Worm (Caenorhabditis elegans) whole organism, L1 larva: ENCODE results near the gene VB0395L.1.
A peak's percentile ranks its signal among the peaks of the same experiment; 100 is the strongest.

ENCODE experiments used
- C04F5.9 ChIP-seq: sonication (generic microtip); optimal IDR thresholded peaks from 2 replicates; lab custom pipeline; 2016; ENCODE audit warnings: missing genetic modification characterization, missing compliant biosample characterization
- C34B4.2 ChIP-seq: sonication (generic microtip); optimal IDR thresholded peaks from 2 replicates; lab custom pipeline; 2017; ENCODE audit warnings: mild to moderate bottlenecking, missing genetic modification characterization, missing compliant biosample characterization
- Y116A8C.19 ChIP-seq: sonication (generic microtip); optimal IDR thresholded peaks from 2 replicates; lab custom pipeline; 2016; ENCODE audit warnings: missing compliant biosample characterization, missing genetic modification characterization, borderline replicate concordance
- aha-1 ChIP-seq: fragments of 150-350 bp; optimal IDR thresholded peaks from 2 replicates; lab custom pipeline; 2014; ENCODE audit warnings: missing biosample characterization, missing genetic modification characterization
- aly-2 ChIP-seq: fragments of 150-350 bp; optimal IDR thresholded peaks from 2 replicates; lab custom pipeline; 2014; ENCODE audit warnings: missing biosample characterization, missing genetic modification characterization
- ama-1 ChIP-seq: fragments of 150-350 bp; optimal IDR thresholded peaks from 2 replicates; lab custom pipeline; 2014
- blmp-1 ChIP-seq: fragments of 150-350 bp; optimal IDR thresholded peaks from 2 replicates; lab custom pipeline; 2014; ENCODE audit warnings: missing biosample characterization, missing genetic modification characterization
- ceh-63 ChIP-seq: fragments of 200-800 bp; sonication (Bioruptor generic); optimal IDR thresholded peaks from 2 replicates; lab custom pipeline; 2018; ENCODE audit warnings: mild to moderate bottlenecking, missing genetic modification characterization, missing compliant biosample characterization
- ceh-8 ChIP-seq: fragments of 200-800 bp; sonication (Bioruptor generic); optimal IDR thresholded peaks from 2 replicates; lab custom pipeline; 2018; ENCODE audit warnings: mild to moderate bottlenecking, missing genetic modification characterization, moderate library complexity, missing compliant biosample characterization
- ceh-82 ChIP-seq, 3 experiments: fragments of 150-350 bp in 1 of 3; sonication (generic microtip) in 2 of 3; optimal IDR thresholded peaks; 2 replicates each; lab custom pipeline; 2014 to 2017; ENCODE audit warnings: missing biosample characterization in 3 of 3, missing genetic modification characterization in 3 of 3
- dpl-1 ChIP-seq, 3 experiments: fragments of 150-350 bp in 2 of 3; sonication (generic microtip) in 1 of 3; optimal IDR thresholded peaks; 2 replicates each; lab custom pipeline; 2014 to 2017; ENCODE audit warnings: missing biosample characterization in 3 of 3, missing genetic modification characterization in 3 of 3, missing genetic modification reagents in 3 of 3
- dsc-1 ChIP-seq: sonication (generic microtip); optimal IDR thresholded peaks from 2 replicates; lab custom pipeline; 2016; ENCODE audit warnings: mild to moderate bottlenecking, missing genetic modification characterization, missing compliant biosample characterization
- efl-3 ChIP-seq: fragments of 200-800 bp; sonication (Bioruptor generic); optimal IDR thresholded peaks from 2 replicates; lab custom pipeline; 2018; ENCODE audit warnings: mild to moderate bottlenecking, missing genetic modification characterization, missing compliant biosample characterization
- egl-27 ChIP-seq, 2 experiments: fragments of 150-350 bp in 1 of 2; sonication (generic microtip); optimal IDR thresholded peaks; 3 replicates each; lab custom pipeline; 2017 to 2018; ENCODE audit warnings: missing biosample characterization in 2 of 2, missing genetic modification characterization in 2 of 2, missing genetic modification reagents in 2 of 2
- elt-2 ChIP-seq: sonication (generic microtip); optimal IDR thresholded peaks from 2 replicates; lab custom pipeline; 2016; ENCODE audit warnings: missing genetic modification characterization, mild to moderate bottlenecking, inconsistent platforms, missing compliant biosample characterization, missing genetic modification reagents
- elt-3 ChIP-seq, 6 experiments: fragments of 150-350 bp in 1 of 6; sonication (generic microtip); optimal IDR thresholded peaks; 2 replicates each; lab custom pipeline; 2017 to 2018; ENCODE audit warnings: missing biosample characterization in 6 of 6, missing genetic modification characterization in 6 of 6, inconsistent platforms in 1 of 6
- fkh-10 ChIP-seq: sonication (generic microtip); optimal IDR thresholded peaks from 2 replicates; lab custom pipeline; 2017; ENCODE audit warnings: missing biosample characterization, missing genetic modification reagents, missing genetic modification characterization
- fos-1 ChIP-seq: fragments of 150-350 bp; optimal IDR thresholded peaks from 2 replicates; lab custom pipeline; 2014; ENCODE audit warnings: missing biosample characterization, missing genetic modification characterization
- grh-1 ChIP-seq: fragments of 200-800 bp; sonication (Bioruptor generic); IDR thresholded peaks from 2 replicates; pipeline ENCODE4 v1.3.6; 2022; ENCODE audit warnings: missing genetic modification reagents, missing genetic modification characterization, missing compliant biosample characterization
- hlh-4 ChIP-seq: sonication (generic microtip); optimal IDR thresholded peaks from 2 replicates; lab custom pipeline; 2016; ENCODE audit warnings: mild to moderate bottlenecking, missing genetic modification characterization, missing compliant biosample characterization
- hpl-2 ChIP-seq: fragments of 150-350 bp; optimal IDR thresholded peaks from 2 replicates; lab custom pipeline; 2014; ENCODE audit warnings: missing biosample characterization, missing genetic modification reagents, missing genetic modification characterization
- irx-1 ChIP-seq: sonication (generic microtip); optimal IDR thresholded peaks from 2 replicates; lab custom pipeline; 2016; ENCODE audit warnings: missing genetic modification characterization, missing compliant biosample characterization
- isw-1 ChIP-seq: fragments of 200-800 bp; sonication (Bioruptor generic); IDR thresholded peaks from 2 replicates; pipeline ENCODE4 v1.3.6; 2022; ENCODE audit warnings: missing genetic modification characterization, missing compliant biosample characterization
- lin-13 ChIP-seq: fragments of 150-350 bp; optimal IDR thresholded peaks from 2 replicates; lab custom pipeline; 2014; ENCODE audit warnings: missing biosample characterization, missing genetic modification reagents, missing genetic modification characterization
- lin-14 ChIP-seq: fragments of 200-800 bp; sonication (Bioruptor generic); optimal IDR thresholded peaks from 2 replicates; lab custom pipeline; 2018; ENCODE audit warnings: mild to moderate bottlenecking, missing genetic modification characterization, moderate library complexity, missing compliant biosample characterization
- lin-35 ChIP-seq, 2 experiments: fragments of 150-350 bp; optimal IDR thresholded peaks; 2 replicates each; lab custom pipeline; 2014; ENCODE audit warnings: missing biosample characterization in 2 of 2, missing genetic modification characterization in 2 of 2, missing genetic modification reagents in 2 of 2
- lin-39 ChIP-seq: fragments of 150-350 bp; optimal IDR thresholded peaks from 2 replicates; lab custom pipeline; 2014; ENCODE audit warnings: missing biosample characterization, missing genetic modification reagents, missing genetic modification characterization
- lir-3 ChIP-seq: sonication (generic microtip); optimal IDR thresholded peaks from 2 replicates; lab custom pipeline; 2016; ENCODE audit warnings: mild to moderate bottlenecking, missing genetic modification characterization, moderate library complexity, missing compliant biosample characterization; ENCODE audit not compliant: poor library complexity
- mef-2 ChIP-seq: fragments of 150-350 bp; optimal IDR thresholded peaks from 2 replicates; lab custom pipeline; 2014; ENCODE audit warnings: missing biosample characterization, missing genetic modification characterization
- nhr-237 ChIP-seq: fragments of 150-350 bp; optimal IDR thresholded peaks from 2 replicates; lab custom pipeline; 2014; ENCODE audit warnings: missing biosample characterization, missing genetic modification characterization
- nhr-71 ChIP-seq: sonication (generic microtip); optimal IDR thresholded peaks from 2 replicates; lab custom pipeline; 2016; ENCODE audit warnings: mild to moderate bottlenecking, missing genetic modification characterization, moderate library complexity, missing compliant biosample characterization
- nhr-76 ChIP-seq: sonication (generic microtip); optimal IDR thresholded peaks from 2 replicates; lab custom pipeline; 2017; ENCODE audit warnings: missing biosample characterization, missing genetic modification characterization
- nhr-77 ChIP-seq: fragments of 150-350 bp; optimal IDR thresholded peaks from 2 replicates; lab custom pipeline; 2014; ENCODE audit warnings: missing biosample characterization, missing genetic modification characterization
- nhr-84 ChIP-seq: sonication (generic microtip); optimal IDR thresholded peaks from 2 replicates; lab custom pipeline; 2017; ENCODE audit warnings: missing biosample characterization, missing genetic modification characterization
- nhr-90 ChIP-seq: sonication (generic microtip); optimal IDR thresholded peaks from 2 replicates; lab custom pipeline; 2016; ENCODE audit warnings: mild to moderate bottlenecking, missing genetic modification characterization, missing compliant biosample characterization; ENCODE audit not compliant: poor library complexity
- pag-3 ChIP-seq: sonication (generic microtip); optimal IDR thresholded peaks from 2 replicates; lab custom pipeline; 2017; ENCODE audit warnings: missing genetic modification characterization, mild to moderate bottlenecking, missing compliant biosample characterization, antibody characterized with exemption, borderline replicate concordance; ENCODE audit not compliant: insufficient read depth
- pqm-1 ChIP-seq: sonication (generic microtip); optimal IDR thresholded peaks from 3 replicates; lab custom pipeline; 2017; ENCODE audit warnings: missing biosample characterization, missing genetic modification characterization
- skn-1 ChIP-seq: fragments of 150-350 bp; optimal IDR thresholded peaks from 2 replicates; lab custom pipeline; 2014; ENCODE audit warnings: missing biosample characterization, missing genetic modification characterization
- snpc-4 ChIP-seq: fragments of 150-350 bp; optimal IDR thresholded peaks from 2 replicates; lab custom pipeline; 2014; ENCODE audit warnings: missing biosample characterization, missing genetic modification characterization
- snu-23 ChIP-seq: sonication (generic microtip); optimal IDR thresholded peaks from 2 replicates; lab custom pipeline; 2016; ENCODE audit warnings: missing genetic modification characterization, missing compliant biosample characterization
- sox-4 ChIP-seq: sonication (generic microtip); optimal IDR thresholded peaks from 2 replicates; lab custom pipeline; 2016; ENCODE audit warnings: missing genetic modification characterization, missing compliant biosample characterization
- sptf-1 ChIP-seq: fragments of 150-350 bp; optimal IDR thresholded peaks from 2 replicates; lab custom pipeline; 2014; ENCODE audit warnings: missing biosample characterization, missing genetic modification characterization
- sup-37 ChIP-seq: fragments of 200-800 bp; sonication (Bioruptor generic); optimal IDR thresholded peaks from 2 replicates; lab custom pipeline; 2018; ENCODE audit warnings: mild to moderate bottlenecking, missing genetic modification characterization, missing compliant biosample characterization
- tlp-1 ChIP-seq: fragments of 150-350 bp; optimal IDR thresholded peaks from 2 replicates; lab custom pipeline; 2014; ENCODE audit warnings: missing biosample characterization, missing genetic modification characterization
- unc-30 ChIP-seq: sonication (generic microtip); optimal IDR thresholded peaks from 2 replicates; lab custom pipeline; 2017; ENCODE audit warnings: missing biosample characterization, missing genetic modification characterization
- unc-62 ChIP-seq: fragments of 150-350 bp; optimal IDR thresholded peaks from 2 replicates; lab custom pipeline; 2014; ENCODE audit warnings: missing biosample characterization, missing genetic modification reagents, missing genetic modification characterization
- vab-15 ChIP-seq: sonication (generic microtip); optimal IDR thresholded peaks from 2 replicates; lab custom pipeline; 2017; ENCODE audit warnings: missing genotype, mild to moderate bottlenecking, missing genetic modification characterization, missing compliant biosample characterization
- xbp-1 ChIP-seq: sonication (generic microtip); optimal IDR thresholded peaks from 2 replicates; lab custom pipeline; 2016; ENCODE audit warnings: missing genetic modification characterization, missing compliant biosample characterization
- zag-1 ChIP-seq: fragments of 150-350 bp; optimal IDR thresholded peaks from 2 replicates; lab custom pipeline; 2014; ENCODE audit warnings: missing biosample characterization, missing genetic modification characterization
- ztf-11 ChIP-seq, 2 experiments: sonication (generic microtip); optimal IDR thresholded peaks; 2 replicates each; lab custom pipeline; 2016 to 2017; ENCODE audit warnings: missing genetic modification characterization in 2 of 2, missing biosample characterization in 1 of 2, missing compliant biosample characterization in 1 of 2
- ztf-4 ChIP-seq: fragments of 150-350 bp; optimal IDR thresholded peaks from 2 replicates; lab custom pipeline; 2014; ENCODE audit warnings: missing biosample characterization, missing genetic modification characterization

VB0395L.1 gene

DNA sequence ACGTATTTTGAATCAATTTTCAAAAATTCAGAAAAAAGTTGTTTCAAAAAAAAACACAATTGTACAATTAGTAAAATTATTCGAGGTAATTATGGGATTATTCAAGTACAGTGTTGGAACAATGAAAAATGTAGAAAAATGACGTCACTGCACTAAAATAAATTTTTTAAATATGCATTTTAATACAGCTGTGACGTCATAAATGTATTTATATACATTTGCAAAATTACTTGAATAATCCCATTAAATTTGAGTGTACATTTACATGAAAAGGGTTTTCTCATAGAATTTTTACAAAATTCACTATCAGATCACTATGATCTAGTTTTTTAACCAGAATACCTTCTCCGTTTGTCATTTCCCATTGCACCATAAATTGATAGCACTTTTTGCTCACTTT is 28.2 kb downstream of the VB0395L.1 start:
- TF ChIP-seq sox-4 (tag; lab: Kevin White, UChicago) (no peak), unc-62 (no peak), irx-1 (tag; lab: Kevin White, UChicago) (no peak), C04F5.9 (tag; lab: Kevin White, UChicago) (no peak), lin-14 (GFP tag; lab: Kevin White, UChicago) (no peak), nhr-237 (tag; lab: Kevin White, UChicago) (no peak), pag-3 (tag; lab: Kevin White, UChicago) (no peak), aly-2 (tag; lab: Kevin White, UChicago) (no peak), elt-2 (no peak)

DNA sequence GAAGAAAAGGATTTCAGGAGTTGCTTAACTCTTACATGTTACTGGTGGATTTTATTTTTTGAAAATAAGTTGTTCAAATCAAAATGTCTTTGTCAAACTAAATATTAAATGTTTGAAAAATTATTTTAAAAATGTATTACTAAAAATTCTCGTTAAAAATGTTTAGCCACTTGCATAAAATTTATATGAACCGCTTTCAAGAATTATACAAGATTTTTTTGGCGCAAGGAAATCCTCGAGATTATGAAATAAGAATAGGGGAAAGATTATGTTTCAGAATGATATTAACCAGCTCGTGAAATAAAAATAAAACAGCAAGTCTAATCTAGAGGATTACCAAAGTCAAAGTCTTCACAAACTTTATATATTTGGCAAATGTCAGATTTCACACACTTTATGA is 33.5 kb downstream of the VB0395L.1 start:
- TF ChIP-seq dsc-1 (peak; percentile 82), nhr-77 (tag; lab: Kevin White, UChicago) (no peak), hpl-2 (GFP tag; lab: Kevin White, UChicago) (no peak), sptf-1 (tag; lab: Kevin White, UChicago) (no peak), pqm-1 (tag; lab: Kevin White, UChicago) (no peak), mef-2 (no peak), grh-1 (GFP tag; lab: Robert Waterston, UW) (no peak), snpc-4 (tag; lab: Kevin White, UChicago) (peak; percentile 2), nhr-84 (tag; lab: Kevin White, UChicago) (no peak), skn-1 (tag; lab: Kevin White, UChicago) (peak; percentile 60), ama-1 (no peak), dpl-1 (GFP tag; optimal IDR thresholded peaks at IDR 0.05; lab: Kevin White, UChicago) (no peak), lin-13 (GFP tag; lab: Kevin White, UChicago) (no peak), unc-62 (no peak), C34B4.2 (tag; lab: Kevin White, UChicago) (no peak), isw-1 (no peak), lir-3 (no peak), irx-1 (tag; lab: Kevin White, UChicago) (no peak), C04F5.9 (tag; lab: Kevin White, UChicago) (no peak), unc-30 (tag; lab: Kevin White, UChicago) (no peak), sup-37 (GFP tag; lab: Kevin White, UChicago) (no peak), Y116A8C.19 (no peak), hlh-4 (tag; lab: Kevin White, UChicago) (no peak), xbp-1 (tag; lab: Kevin White, UChicago) (no peak), zag-1 (tag; lab: Kevin White, UChicago) (no peak), nhr-237 (tag; lab: Kevin White, UChicago) (peak; percentile 5), nhr-71 (tag; lab: Kevin White, UChicago) (no peak), ceh-82 (tag; optimal IDR thresholded peaks at IDR 0.05; lab: Kevin White, UChicago) (no peak), lin-39 (no peak), efl-3 (no peak), ztf-4 (tag; lab: Kevin White, UChicago) (no peak), fkh-10 (GFP tag; lab: Kevin White, UChicago) (peak; percentile 55), ztf-11 (tag; optimal IDR thresholded peaks at IDR 0.05; lab: Kevin White, UChicago) (no peak), elt-3 (tag; optimal IDR thresholded peaks at IDR 0.05; lab: Kevin White, UChicago) (no peak), snu-23 (GFP tag; lab: Kevin White, UChicago) (peak; percentile 49), vab-15 (no peak), ceh-63 (no peak), fos-1 (no peak), tlp-1 (no peak), lin-35 (GFP tag; optimal IDR thresholded peaks at IDR 0.05; lab: Kevin White, UChicago) (peak in 1 of 2 experiments; percentile 23), nhr-90 (peak; percentile 10), blmp-1 (no peak), nhr-76 (tag; lab: Kevin White, UChicago) (no peak), ceh-8 (no peak), egl-27 (tag; optimal IDR thresholded peaks at IDR 0.05; lab: Kevin White, UChicago) (no peak), aha-1 (tag; lab: Kevin White, UChicago) (no peak)
